Worm (Caenorhabditis elegans) whole organism, L2 larva: ENCODE data around the gene ttbk-7.

ENCODE experiments used
- R02D3.7 ChIP-seq: fragments of 150-350 bp; optimal IDR thresholded peaks from 2 replicates; lab custom pipeline; 2014; ENCODE audit warnings: missing biosample characterization, missing genetic modification characterization
- ama-1 ChIP-seq: fragments of 150-350 bp; optimal IDR thresholded peaks from 2 replicates; lab custom pipeline; 2018; ENCODE audit warnings: inconsistent platforms
- blmp-1 ChIP-seq: sonication (generic microtip); optimal IDR thresholded peaks from 2 replicates; lab custom pipeline; 2017; ENCODE audit warnings: missing genetic modification characterization, mild to moderate bottlenecking, missing compliant biosample characterization, antibody characterized with exemption, moderate library complexity; ENCODE audit not compliant: insufficient read depth
- ceh-82 ChIP-seq: fragments of 150-350 bp; optimal IDR thresholded peaks from 2 replicates; lab custom pipeline; 2014; ENCODE audit warnings: missing biosample characterization, missing genetic modification characterization
- elt-1 ChIP-seq: fragments of 150-350 bp; optimal IDR thresholded peaks from 2 replicates; lab custom pipeline; 2014; ENCODE audit warnings: missing biosample characterization, missing genetic modification characterization
- elt-3 ChIP-seq: sonication (generic microtip); optimal IDR thresholded peaks from 2 replicates; lab custom pipeline; 2017; ENCODE audit warnings: missing biosample characterization, missing genetic modification characterization
- lin-11 ChIP-seq: fragments of 150-350 bp; sonication (generic microtip); optimal IDR thresholded peaks from 2 replicates; lab custom pipeline; 2014; ENCODE audit warnings: missing biosample characterization, missing genetic modification characterization, inconsistent platforms, mixed read lengths
- lin-39 ChIP-seq: fragments of 150-350 bp; optimal IDR thresholded peaks from 2 replicates; lab custom pipeline; 2014; ENCODE audit warnings: missing biosample characterization, missing genetic modification reagents, missing genetic modification characterization
- sem-4 ChIP-seq: fragments of 150-350 bp; optimal IDR thresholded peaks from 2 replicates; lab custom pipeline; 2014; ENCODE audit warnings: missing biosample characterization, missing genetic modification reagents, missing genetic modification characterization
- unc-62 ChIP-seq: fragments of 150-350 bp; optimal IDR thresholded peaks from 2 replicates; lab custom pipeline; 2014; ENCODE audit warnings: missing biosample characterization, missing genetic modification reagents, missing genetic modification characterization
- ztf-1 ChIP-seq: fragments of 200-800 bp; sonication (Bioruptor generic); conservative IDR thresholded peaks from 2 replicates; pipeline ENCODE4 v1.3.6; 2022; ENCODE audit warnings: missing genetic modification characterization, missing compliant biosample characterization
- ztf-11 ChIP-seq: sonication (generic microtip); optimal IDR thresholded peaks from 2 replicates; lab custom pipeline; 2017; ENCODE audit warnings: missing biosample characterization, missing genetic modification characterization

DNA sequence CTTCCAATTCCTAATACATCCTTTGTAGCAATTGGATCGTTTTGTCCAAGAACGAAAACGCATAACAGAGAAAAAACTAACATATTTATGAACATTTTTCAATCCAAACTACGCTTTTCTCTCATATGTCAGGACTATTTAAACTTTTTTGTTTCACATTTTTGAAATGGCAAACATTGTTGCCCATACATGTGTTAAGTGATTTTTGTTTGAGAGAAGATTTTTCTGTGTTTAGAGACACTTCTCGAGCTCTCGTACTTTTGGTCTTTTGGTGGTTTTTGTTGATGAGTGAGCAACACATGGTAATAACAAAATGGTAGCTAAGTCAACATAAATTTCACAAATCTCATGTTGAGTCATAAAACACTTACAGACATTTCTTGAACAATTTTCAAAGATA, 9.4 kb upstream of the ttbk-7 start, which contains the start of gene ttr-28:
- no peak for TF ChIP-seq ztf-11 (tag; lab: Kevin White, UChicago)
- TF ChIP-seq ceh-82 (tag; lab: Kevin White, UChicago) = no peak
- no peak for TF ChIP-seq sem-4
- no peak for TF ChIP-seq R02D3.7 (tag; lab: Kevin White, UChicago)
- no peak for TF ChIP-seq elt-1 (tag; lab: Kevin White, UChicago)
- TF ChIP-seq lin-11 (tag; lab: Kevin White, UChicago) = no peak
- no peak for TF ChIP-seq ama-1 (lab: Kevin White, UChicago)
- no peak for TF ChIP-seq ztf-1 (GFP tag; lab: Robert Waterston, UW)
- TF ChIP-seq blmp-1 (tag; lab: Kevin White, UChicago) = no peak
- TF ChIP-seq lin-39 = no peak
- no peak for TF ChIP-seq elt-3
- no peak for TF ChIP-seq unc-62
